Worm (Caenorhabditis elegans) whole organism, young adult: ENCODE results near the gene T03D8.6.

Experiments used
- B0035.1 ChIP-seq: sonication (generic microtip); optimal IDR thresholded peaks from 2 replicates; lab custom pipeline; 2016; ENCODE audit warnings: missing genetic modification characterization, mild to moderate bottlenecking, missing compliant biosample characterization, missing genotype, missing genetic modification reagents
- B0261.1 ChIP-seq: sonication (generic microtip); optimal IDR thresholded peaks from 2 replicates; lab custom pipeline; 2016; ENCODE audit warnings: mild to moderate bottlenecking, missing genetic modification characterization, moderate library complexity, missing compliant biosample characterization
- B0336.3 ChIP-seq: fragments of 200-800 bp; sonication (Bioruptor generic); IDR thresholded peaks from 2 replicates; pipeline ENCODE4 v1.3.6; 2022; ENCODE audit warnings: missing genetic modification characterization, missing compliant biosample characterization
- D2030.7 ChIP-seq: fragments of 200-800 bp; sonication (Bioruptor generic); IDR thresholded peaks from 2 replicates; pipeline ENCODE4 v1.3.6; 2022; ENCODE audit warnings: missing genetic modification reagents, missing genetic modification characterization, missing compliant biosample characterization
- F23B12.7 ChIP-seq: sonication (generic microtip); optimal IDR thresholded peaks from 2 replicates; lab custom pipeline; 2017; ENCODE audit warnings: missing genetic modification characterization, mild to moderate bottlenecking, missing compliant biosample characterization, antibody characterized with exemption, moderate library complexity; ENCODE audit not compliant: insufficient read depth
- F37B4.10 ChIP-seq: fragments of 200-800 bp; sonication (Bioruptor generic); IDR thresholded peaks from 2 replicates; pipeline ENCODE4 v1.3.6; 2022; ENCODE audit warnings: missing genetic modification characterization, missing compliant biosample characterization
- F39B2.1 ChIP-seq: fragments of 200-800 bp; sonication (Bioruptor generic); IDR thresholded peaks from 2 replicates; pipeline ENCODE4 v1.3.6; 2022; ENCODE audit warnings: missing genetic modification reagents, missing genetic modification characterization, missing compliant biosample characterization
- F52B5.7 ChIP-seq: sonication (generic microtip); optimal IDR thresholded peaks from 2 replicates; lab custom pipeline; 2016; ENCODE audit warnings: mild to moderate bottlenecking, missing genetic modification characterization, missing compliant biosample characterization
- F57A8.1 ChIP-seq: fragments of 200-800 bp; sonication (Bioruptor generic); optimal IDR thresholded peaks from 2 replicates; lab custom pipeline; 2018; ENCODE audit warnings: mild to moderate bottlenecking, missing genetic modification characterization, moderate library complexity, missing compliant biosample characterization
- K12H6.12 ChIP-seq: fragments of 200-800 bp; sonication (Bioruptor generic); optimal IDR thresholded peaks from 2 replicates; lab custom pipeline; 2018; ENCODE audit warnings: mild to moderate bottlenecking, missing genetic modification characterization, missing compliant biosample characterization
- Y56A3A.18 ChIP-seq: fragments of 200-800 bp; sonication (Bioruptor generic); IDR thresholded peaks from 2 replicates; pipeline ENCODE4 v1.3.6; 2022; ENCODE audit warnings: missing genetic modification reagents, missing genetic modification characterization, missing compliant biosample characterization
- ZK185.1 ChIP-seq: sonication (generic microtip); optimal IDR thresholded peaks from 2 replicates; lab custom pipeline; 2016; ENCODE audit warnings: mild to moderate bottlenecking, missing genetic modification characterization, missing compliant biosample characterization; ENCODE audit not compliant: poor library complexity, severe bottlenecking
- aptf-2 ChIP-seq: fragments of 200-800 bp; sonication (Bioruptor generic); conservative IDR thresholded peaks from 2 replicates; pipeline ENCODE4 v1.3.6; 2022; ENCODE audit warnings: missing genetic modification reagents, missing genetic modification characterization, missing compliant biosample characterization
- aptf-3 ChIP-seq: fragments of 200-800 bp; sonication (Bioruptor generic); IDR thresholded peaks from 2 replicates; pipeline ENCODE4 v1.3.6; 2022; ENCODE audit warnings: missing genetic modification characterization, missing compliant biosample characterization
- attf-3 ChIP-seq: fragments of 200-800 bp; sonication (Bioruptor generic); conservative IDR thresholded peaks from 2 replicates; pipeline ENCODE4 v1.3.6; 2022; ENCODE audit warnings: missing genetic modification reagents, missing genetic modification characterization, missing compliant biosample characterization
- attf-5 ChIP-seq: fragments of 200-800 bp; sonication (Bioruptor generic); optimal IDR thresholded peaks from 2 replicates; lab custom pipeline; 2018; ENCODE audit warnings: mild to moderate bottlenecking, missing genetic modification characterization, missing compliant biosample characterization
- bed-2 ChIP-seq: fragments of 200-800 bp; sonication (Bioruptor generic); IDR thresholded peaks from 2 replicates; pipeline ENCODE4 v1.3.6; 2022; ENCODE audit warnings: missing genetic modification reagents, missing genetic modification characterization, missing compliant biosample characterization
- cebp-1 ChIP-seq, 2 experiments: fragments of 200-800 bp in 1 of 2; sonication (Bioruptor generic) in 1 of 2; sonication (generic microtip) in 1 of 2; IDR thresholded peaks in 1 of 2; optimal IDR thresholded peaks in 1 of 2; 2 replicates each; pipeline versions ENCODE4 v1.3.6 to Lab custom; 2017 to 2022; ENCODE audit warnings: missing compliant biosample characterization in 2 of 2, missing genetic modification characterization in 2 of 2, mild to moderate bottlenecking in 1 of 2, missing genetic modification reagents in 1 of 2, moderate library complexity in 1 of 2
- cebp-2 ChIP-seq: fragments of 200-800 bp; sonication (Bioruptor generic); IDR thresholded peaks from 2 replicates; pipeline ENCODE4 v1.3.6; 2022; ENCODE audit warnings: missing genetic modification characterization, missing compliant biosample characterization
- ceh-27 ChIP-seq: fragments of 200-800 bp; sonication (Bioruptor generic); optimal IDR thresholded peaks from 2 replicates; lab custom pipeline; 2018; ENCODE audit warnings: mild to moderate bottlenecking, missing genetic modification characterization, moderate library complexity, missing compliant biosample characterization
- chd-7 ChIP-seq: sonication (generic microtip); optimal IDR thresholded peaks from 2 replicates; lab custom pipeline; 2016; ENCODE audit warnings: mild to moderate bottlenecking, missing genetic modification characterization, moderate library complexity, missing compliant biosample characterization
- dpff-1 ChIP-seq: sonication (generic microtip); optimal IDR thresholded peaks from 2 replicates; lab custom pipeline; 2017; ENCODE audit warnings: mild to moderate bottlenecking, missing genetic modification characterization, missing compliant biosample characterization
- dpl-1 ChIP-seq: fragments of 150-350 bp; optimal IDR thresholded peaks from 2 replicates; lab custom pipeline; 2014; ENCODE audit warnings: missing biosample characterization, missing genetic modification reagents, missing genetic modification characterization
- egrh-3 ChIP-seq: fragments of 200-800 bp; sonication (Bioruptor generic); IDR thresholded peaks from 2 replicates; pipeline ENCODE4 v1.3.6; 2022; ENCODE audit warnings: missing genetic modification reagents, missing genetic modification characterization, missing compliant biosample characterization
- ets-4 ChIP-seq: fragments of 200-800 bp; sonication (Bioruptor generic); optimal IDR thresholded peaks from 2 replicates; lab custom pipeline; 2018; ENCODE audit warnings: mild to moderate bottlenecking, missing genetic modification characterization, missing compliant biosample characterization
- him-1 ChIP-seq: sonication (generic microtip); optimal IDR thresholded peaks from 2 replicates; lab custom pipeline; 2016; ENCODE audit warnings: missing genotype, missing genetic modification reagents, missing genetic modification characterization, missing compliant biosample characterization
- hlh-26 ChIP-seq: fragments of 200-800 bp; sonication (Bioruptor generic); conservative IDR thresholded peaks from 2 replicates; pipeline ENCODE4 v1.3.6; 2022; ENCODE audit warnings: missing genetic modification reagents, missing genetic modification characterization, missing compliant biosample characterization
- hmg-1.2 ChIP-seq: fragments of 200-800 bp; sonication (Bioruptor generic); IDR thresholded peaks from 2 replicates; pipeline ENCODE4 v1.3.6; 2022; ENCODE audit warnings: missing genetic modification reagents, missing genetic modification characterization, missing compliant biosample characterization
- lin-26 ChIP-seq: fragments of 200-800 bp; sonication (Bioruptor generic); IDR thresholded peaks from 2 replicates; pipeline ENCODE4 v1.3.6; 2022; ENCODE audit warnings: missing genetic modification reagents, missing genetic modification characterization, missing compliant biosample characterization
- lin-54 ChIP-seq: fragments of 200-800 bp; sonication (Bioruptor generic); optimal IDR thresholded peaks from 2 replicates; lab custom pipeline; 2018; ENCODE audit warnings: mild to moderate bottlenecking, missing genetic modification characterization, missing compliant biosample characterization
- lir-1 ChIP-seq: fragments of 200-800 bp; sonication (Bioruptor generic); conservative IDR thresholded peaks from 2 replicates; pipeline ENCODE4 v1.3.6; 2022; ENCODE audit warnings: missing genetic modification reagents, missing genetic modification characterization, missing compliant biosample characterization
- madf-10 ChIP-seq: sonication (generic microtip); optimal IDR thresholded peaks from 2 replicates; lab custom pipeline; 2016; ENCODE audit warnings: mild to moderate bottlenecking, missing genetic modification characterization, missing compliant biosample characterization
- madf-3 ChIP-seq: fragments of 200-800 bp; sonication (Bioruptor generic); IDR thresholded peaks from 2 replicates; pipeline ENCODE4 v1.3.6; 2022; ENCODE audit warnings: missing genetic modification reagents, missing genetic modification characterization, missing compliant biosample characterization
- madf-6 ChIP-seq: fragments of 200-800 bp; sonication (Bioruptor generic); IDR thresholded peaks from 2 replicates; pipeline ENCODE4 v1.3.6; 2022; ENCODE audit warnings: missing genetic modification reagents, missing genetic modification characterization, missing compliant biosample characterization
- mcd-1 ChIP-seq: fragments of 200-800 bp; sonication (Bioruptor generic); IDR thresholded peaks from 2 replicates; pipeline ENCODE4 v1.3.6; 2022; ENCODE audit warnings: missing genetic modification reagents, missing genetic modification characterization, missing compliant biosample characterization
- nhr-27 ChIP-seq: fragments of 200-800 bp; sonication (Bioruptor generic); optimal IDR thresholded peaks from 2 replicates; lab custom pipeline; 2018; ENCODE audit warnings: mild to moderate bottlenecking, missing genetic modification characterization, moderate library complexity, missing compliant biosample characterization
- pha-4 ChIP-seq: fragments of 150-350 bp; sonication (generic microtip); optimal IDR thresholded peaks from 2 replicates; lab custom pipeline; 2014; ENCODE audit warnings: missing biosample characterization, missing genetic modification reagents, missing genetic modification characterization
- rcor-1 ChIP-seq: fragments of 200-800 bp; sonication (Bioruptor generic); IDR thresholded peaks from 2 replicates; pipeline ENCODE4 v1.3.6; 2022; ENCODE audit warnings: missing genetic modification reagents, missing genetic modification characterization, missing compliant biosample characterization
- rpc-1 ChIP-seq, 2 experiments: fragments of 150-350 bp in 1 of 2; sonication (generic microtip) in 1 of 2; optimal IDR thresholded peaks; 2 replicates each; lab custom pipeline; 2014 to 2018; ENCODE audit warnings: missing biosample characterization in 1 of 2, missing genetic modification characterization in 1 of 2, missing genetic modification reagents in 1 of 2, missing genotype in 1 of 2
- snpc-3.4 ChIP-seq: sonication (generic microtip); optimal IDR thresholded peaks from 2 replicates; lab custom pipeline; 2017; ENCODE audit warnings: missing genetic modification characterization, mild to moderate bottlenecking, missing compliant biosample characterization, antibody characterized with exemption, moderate library complexity, missing genotype, missing genetic modification reagents
- somi-1 ChIP-seq: fragments of 200-800 bp; sonication (Bioruptor generic); optimal IDR thresholded peaks from 2 replicates; lab custom pipeline; 2018; ENCODE audit warnings: mild to moderate bottlenecking, missing genetic modification characterization, missing compliant biosample characterization
- tbp1 ChIP-seq: fragments of 200-800 bp; sonication (Bioruptor generic); optimal IDR thresholded peaks from 2 replicates; lab custom pipeline; 2018; ENCODE audit warnings: mild to moderate bottlenecking, missing genetic modification characterization, missing compliant biosample characterization
- unc-62 ChIP-seq: fragments of 150-350 bp; optimal IDR thresholded peaks from 2 replicates; lab custom pipeline; 2014; ENCODE audit warnings: missing biosample characterization, missing genetic modification reagents, missing genetic modification characterization
- zfh-2 ChIP-seq: fragments of 200-800 bp; sonication (Bioruptor generic); conservative IDR thresholded peaks from 2 replicates; pipeline ENCODE4 v1.3.6; 2022; ENCODE audit warnings: missing genetic modification reagents, missing genetic modification characterization, missing compliant biosample characterization
- ztf-18 ChIP-seq: sonication (generic microtip); optimal IDR thresholded peaks from 2 replicates; lab custom pipeline; 2016; ENCODE audit warnings: missing genotype, mild to moderate bottlenecking, missing genetic modification characterization, missing compliant biosample characterization

T03D8.6 gene

ce11 chrV:20829511-20829910 lies 9.4 kb upstream of the T03D8.6 start, which contains the start of gene num-1:
num-1 (plus strand) TSS chrV:20829811.
- TF ChIP-seq aptf-3 (GFP tag; lab: Robert Waterston, UW), result no peak
- no peak for TF ChIP-seq pha-4
- no peak for TF ChIP-seq lin-54 (GFP tag; lab: Kevin White, UChicago)
- no peak for TF ChIP-seq F39B2.1 (GFP tag; lab: Robert Waterston, UW)
- no peak for TF ChIP-seq rpc-1 (optimal IDR thresholded peaks at IDR 0.05; lab: Kevin White, UChicago)
- TF ChIP-seq rpc-1 (tag; optimal IDR thresholded peaks at IDR 0.05; lab: Kevin White, UChicago), result no peak
- no peak for TF ChIP-seq B0035.1 (tag; lab: Kevin White, UChicago)
- TF ChIP-seq ztf-18 (tag; lab: Kevin White, UChicago), result no peak
- TF ChIP-seq F37B4.10 (GFP tag; lab: Robert Waterston, UW), result no peak
- TF ChIP-seq him-1 (tag; lab: Kevin White, UChicago), result no peak
- no peak for TF ChIP-seq dpl-1
- TF ChIP-seq, all 124 proteins: peak for 0

- 0 out of 2 replicates have a peak, but pooled peaks have one; percentile 7 for TF ChIP-seq egrh-3
- 0 out of 2 replicates have a peak, but pooled peaks have one; percentile 15 for TF ChIP-seq bed-2 (GFP tag; lab: Robert Waterston, UW)
- no peak for TF ChIP-seq F23B12.7 (tag; lab: Kevin White, UChicago)
- TF ChIP-seq aptf-2 (GFP tag; lab: Robert Waterston, UW), result no peak
- no peak for TF ChIP-seq chd-7 (tag; lab: Kevin White, UChicago)
- no peak for TF ChIP-seq tbp1 (GFP tag; lab: Kevin White, UChicago)
- TF ChIP-seq madf-6 (GFP tag; lab: Robert Waterston, UW), result no peak
- peak; percentile 6 for TF ChIP-seq ceh-27 (GFP tag; lab: Kevin White, UChicago)
- no peak for TF ChIP-seq ets-4
- TF ChIP-seq nhr-27, result no peak
- peak; percentile 45; the same call in 1 of the 2 replicates for TF ChIP-seq mcd-1 (GFP tag; lab: Robert Waterston, UW)
- peak; percentile 32 for TF ChIP-seq lir-1 (GFP tag; lab: Robert Waterston, UW)
- peak; percentile 64 for TF ChIP-seq zfh-2 (GFP tag; lab: Robert Waterston, UW)
- TF ChIP-seq attf-5, result peak; percentile 13
- TF ChIP-seq K12H6.12 (tag; lab: Kevin White, UChicago), result peak; percentile 58
- no peak for TF ChIP-seq rcor-1
- TF ChIP-seq D2030.7 (GFP tag; lab: Robert Waterston, UW), result no peak
- TF ChIP-seq ZK185.1, result peak; percentile 37
- no peak for TF ChIP-seq unc-62
- TF ChIP-seq cebp-1 (GFP tag; IDR thresholded peaks at IDR 0.05; lab: Robert Waterston, UW), result no peak
- TF ChIP-seq cebp-1 (tag; optimal IDR thresholded peaks at IDR 0.05; lab: Kevin White, UChicago), result no peak
These were observed 8.7 kb upstream of the T03D8.6 start, which contains the start of gene sbt-1 for ce11 chrV:20828820-20829219. sbt-1 (minus strand) TSS chrV:20828881.

- TF ChIP-seq madf-3 (no peak), F57A8.1 (no peak), ets-4 (no peak), B0261.1 (tag; lab: Kevin White, UChicago) (no peak), F39B2.1 (GFP tag; lab: Robert Waterston, UW) (no peak), snpc-3.4 (tag; lab: Kevin White, UChicago) (no peak), F52B5.7 (tag; lab: Kevin White, UChicago) (no peak), lin-26 (no peak), B0336.3 (GFP tag; lab: Robert Waterston, UW) (no peak), hmg-1.2 (no peak), cebp-2 (GFP tag; lab: Robert Waterston, UW) (no peak), cebp-1 (GFP tag; IDR thresholded peaks at IDR 0.05; lab: Robert Waterston, UW) (no peak), cebp-1 (tag; optimal IDR thresholded peaks at IDR 0.05; lab: Kevin White, UChicago) (no peak), somi-1 (GFP tag; lab: Kevin White, UChicago) (no peak), hlh-26 (no peak), aptf-3 (GFP tag; lab: Robert Waterston, UW) (no peak), madf-10 (tag; lab: Kevin White, UChicago) (no peak), attf-3 (GFP tag; lab: Robert Waterston, UW) (no peak), dpff-1 (no peak), Y56A3A.18 (no peak)
- TF ChIP-seq, all 124 proteins: peak for 0
These were observed 6.5 kb upstream of the T03D8.6 start for ce11 chrV:20826618-20827017.
